Worm (Caenorhabditis elegans) whole organism, L4/young adult: ENCODE data around the gene F58E6.11.

Source experiments
- W03F9.2 ChIP-seq: fragments of 150-350 bp; optimal IDR thresholded peaks from 2 replicates; lab custom pipeline; 2014; ENCODE audit warnings: missing biosample characterization, missing genetic modification characterization
- dao-5 ChIP-seq: sonication (generic microtip); optimal IDR thresholded peaks from 2 replicates; lab custom pipeline; 2016; ENCODE audit warnings: missing genotype, missing genetic modification characterization, moderate library complexity, missing compliant biosample characterization
- him-1 ChIP-seq: sonication (generic microtip); optimal IDR thresholded peaks from 2 replicates; lab custom pipeline; 2016; ENCODE audit warnings: missing genotype, missing genetic modification reagents, missing genetic modification characterization, missing compliant biosample characterization

- no peak for TF ChIP-seq him-1
- no peak for TF ChIP-seq dao-5 (tag; lab: Kevin White, UChicago)
- no peak for TF ChIP-seq W03F9.2 (tag; lab: Kevin White, UChicago)
Measured at ce11 chrV:9711174-9711573, 46.6 kb downstream of the F58E6.11 start.
